Worm (Caenorhabditis elegans) whole organism, late embryonic: ENCODE data around the gene cee-1.

Experiments
- C08G9.2 ChIP-seq: sonication (generic microtip); optimal IDR thresholded peaks from 2 replicates; lab custom pipeline; 2016; ENCODE audit warnings: mild to moderate bottlenecking, missing genetic modification characterization, moderate library complexity, missing compliant biosample characterization
- F13H6.1 ChIP-seq: sonication (generic microtip); optimal IDR thresholded peaks from 2 replicates; lab custom pipeline; 2016; ENCODE audit warnings: missing genetic modification characterization, missing compliant biosample characterization
- K02D7.2 ChIP-seq: sonication (generic microtip); optimal IDR thresholded peaks from 2 replicates; lab custom pipeline; 2017; ENCODE audit warnings: mild to moderate bottlenecking, missing genetic modification characterization, missing compliant biosample characterization
- T23F11.4 ChIP-seq: fragments of 200-800 bp; sonication (Bioruptor generic); optimal IDR thresholded peaks from 2 replicates; lab custom pipeline; 2018; ENCODE audit warnings: mild to moderate bottlenecking, missing genetic modification characterization, missing compliant biosample characterization
- Y22D7AL.16 ChIP-seq: sonication (generic microtip); optimal IDR thresholded peaks from 2 replicates; lab custom pipeline; 2016; ENCODE audit warnings: missing genetic modification characterization, missing compliant biosample characterization
- ahr-1 ChIP-seq: sonication (generic microtip); optimal IDR thresholded peaks from 2 replicates; lab custom pipeline; 2016; ENCODE audit warnings: missing genetic modification characterization, missing compliant biosample characterization
- ceh-14 ChIP-seq: sonication (generic microtip); optimal IDR thresholded peaks from 2 replicates; lab custom pipeline; 2016; ENCODE audit warnings: missing genotype, missing genetic modification characterization, missing compliant biosample characterization
- ceh-18 ChIP-seq: sonication (generic microtip); optimal IDR thresholded peaks from 2 replicates; lab custom pipeline; 2016; ENCODE audit warnings: missing genetic modification characterization, missing compliant biosample characterization
- ceh-2 ChIP-seq: sonication (generic microtip); optimal IDR thresholded peaks from 2 replicates; lab custom pipeline; 2016; ENCODE audit warnings: missing genotype, missing genetic modification characterization, missing compliant biosample characterization
- ceh-30 ChIP-seq: fragments of 150-350 bp; optimal IDR thresholded peaks from 2 replicates; lab custom pipeline; 2014; ENCODE audit warnings: missing biosample characterization, missing genetic modification characterization
- ceh-31 ChIP-seq: sonication (generic microtip); optimal IDR thresholded peaks from 2 replicates; lab custom pipeline; 2016; ENCODE audit warnings: missing genetic modification characterization, missing compliant biosample characterization
- ceh-34 ChIP-seq: sonication (generic microtip); optimal IDR thresholded peaks from 2 replicates; lab custom pipeline; 2016; ENCODE audit warnings: mild to moderate bottlenecking, missing genetic modification characterization, missing compliant biosample characterization
- ceh-9 ChIP-seq: sonication (generic microtip); optimal IDR thresholded peaks from 2 replicates; lab custom pipeline; 2016; ENCODE audit warnings: mild to moderate bottlenecking, missing genetic modification characterization, inconsistent platforms, missing compliant biosample characterization
- che-1 ChIP-seq: sonication (generic microtip); optimal IDR thresholded peaks from 2 replicates; lab custom pipeline; 2016; ENCODE audit warnings: mild to moderate bottlenecking, missing genetic modification characterization, missing compliant biosample characterization
- elt-2 ChIP-seq: sonication (generic microtip); optimal IDR thresholded peaks from 2 replicates; lab custom pipeline; 2016; ENCODE audit warnings: missing genetic modification reagents, missing genetic modification characterization, missing compliant biosample characterization
- ets-4 ChIP-seq: sonication (generic microtip); optimal IDR thresholded peaks from 2 replicates; lab custom pipeline; 2016; ENCODE audit warnings: missing genetic modification characterization, missing compliant biosample characterization
- eyg-1 ChIP-seq: sonication (generic microtip); optimal IDR thresholded peaks from 2 replicates; lab custom pipeline; 2016; ENCODE audit warnings: missing genotype, missing genetic modification characterization, missing compliant biosample characterization
- fax-1 ChIP-seq: sonication (generic microtip); optimal IDR thresholded peaks from 2 replicates; lab custom pipeline; 2016; ENCODE audit warnings: missing genotype, missing genetic modification characterization, missing compliant biosample characterization
- fkh-10 ChIP-seq: fragments of 150-350 bp; optimal IDR thresholded peaks from 2 replicates; lab custom pipeline; 2014; ENCODE audit warnings: missing biosample characterization, missing genetic modification reagents, missing genetic modification characterization
- fkh-6 ChIP-seq: sonication (generic microtip); optimal IDR thresholded peaks from 2 replicates; lab custom pipeline; 2016; ENCODE audit warnings: missing genetic modification characterization, missing compliant biosample characterization
- gmeb-2 ChIP-seq: sonication (generic microtip); optimal IDR thresholded peaks from 2 replicates; lab custom pipeline; 2016; ENCODE audit warnings: missing genetic modification characterization, inconsistent platforms, missing compliant biosample characterization
- hlh-15 ChIP-seq: sonication (generic microtip); optimal IDR thresholded peaks from 2 replicates; lab custom pipeline; 2016; ENCODE audit warnings: missing genetic modification characterization, missing compliant biosample characterization
- hlh-8 ChIP-seq: sonication (generic microtip); optimal IDR thresholded peaks from 2 replicates; lab custom pipeline; 2016; ENCODE audit warnings: missing genotype, missing genetic modification characterization, missing compliant biosample characterization
- lim-6 ChIP-seq: sonication (generic microtip); optimal IDR thresholded peaks from 2 replicates; lab custom pipeline; 2016; ENCODE audit warnings: missing genetic modification characterization, missing compliant biosample characterization
- mec-3 ChIP-seq: sonication (generic microtip); optimal IDR thresholded peaks from 2 replicates; lab custom pipeline; 2016; ENCODE audit warnings: borderline replicate concordance, missing genetic modification characterization, missing compliant biosample characterization
- nhr-232 ChIP-seq: sonication (generic microtip); optimal IDR thresholded peaks from 2 replicates; lab custom pipeline; 2016; ENCODE audit warnings: missing genetic modification characterization, missing compliant biosample characterization
- odd-2 ChIP-seq: sonication (generic microtip); optimal IDR thresholded peaks from 2 replicates; lab custom pipeline; 2017; ENCODE audit warnings: antibody characterized with exemption, mild to moderate bottlenecking, missing genetic modification characterization, missing compliant biosample characterization
- pax-1 ChIP-seq: fragments of 150-350 bp; optimal IDR thresholded peaks from 2 replicates; lab custom pipeline; 2014; ENCODE audit warnings: missing biosample characterization, missing genetic modification characterization
- pha-2 ChIP-seq: sonication (generic microtip); optimal IDR thresholded peaks from 2 replicates; lab custom pipeline; 2017; ENCODE audit warnings: mild to moderate bottlenecking, missing genetic modification characterization, missing compliant biosample characterization
- pros-1 ChIP-seq: fragments of 150-350 bp; optimal IDR thresholded peaks from 2 replicates; lab custom pipeline; 2014; ENCODE audit warnings: missing biosample characterization, missing genetic modification reagents, missing genetic modification characterization
- ref-2 ChIP-seq: sonication (generic microtip); optimal IDR thresholded peaks from 2 replicates; lab custom pipeline; 2016; ENCODE audit warnings: missing genetic modification characterization, missing compliant biosample characterization
- rnt-1 ChIP-seq: sonication (generic microtip); optimal IDR thresholded peaks from 2 replicates; lab custom pipeline; 2016; ENCODE audit warnings: missing genetic modification characterization, missing compliant biosample characterization
- sdc-2 ChIP-seq: sonication (generic microtip); optimal IDR thresholded peaks from 2 replicates; lab custom pipeline; 2016; ENCODE audit warnings: missing genotype, missing genetic modification characterization, missing compliant biosample characterization
- sox-2 ChIP-seq: fragments of 200-800 bp; sonication (Bioruptor generic); IDR thresholded peaks from 2 replicates; pipeline ENCODE4 v1.3.6; 2022; ENCODE audit warnings: missing genetic modification reagents, missing genetic modification characterization, missing compliant biosample characterization
- tbx-2 ChIP-seq: sonication (generic microtip); optimal IDR thresholded peaks from 2 replicates; lab custom pipeline; 2016; ENCODE audit warnings: missing genetic modification characterization, missing compliant biosample characterization
- tbx-7 ChIP-seq: sonication (generic microtip); optimal IDR thresholded peaks from 2 replicates; lab custom pipeline; 2016; ENCODE audit warnings: missing genotype, missing genetic modification characterization, missing compliant biosample characterization
- ttx-3 ChIP-seq: sonication (generic microtip); optimal IDR thresholded peaks from 2 replicates; lab custom pipeline; 2016; ENCODE audit warnings: missing genetic modification reagents, missing genetic modification characterization, missing compliant biosample characterization
- unc-42 ChIP-seq: sonication (generic microtip); optimal IDR thresholded peaks from 2 replicates; lab custom pipeline; 2016; ENCODE audit warnings: missing genotype, missing genetic modification characterization, missing compliant biosample characterization
- unc-86 ChIP-seq: sonication (generic microtip); optimal IDR thresholded peaks from 2 replicates; lab custom pipeline; 2016; ENCODE audit warnings: missing genetic modification characterization, missing compliant biosample characterization
- zip-5 ChIP-seq: sonication (generic microtip); optimal IDR thresholded peaks from 2 replicates; lab custom pipeline; 2016; ENCODE audit warnings: missing genetic modification characterization, missing compliant biosample characterization
- ztf-16 ChIP-seq: sonication (generic microtip); optimal IDR thresholded peaks from 2 replicates; lab custom pipeline; 2017; ENCODE audit warnings: missing genetic modification characterization, missing compliant biosample characterization

The cee-1 gene

ce11 chrIII:4900260-4900659, 12.2 kb upstream of the cee-1 start, which contains the start of gene tag-340:
Gene tag-340, plus strand, starts transcription at chrIII:4900508.
- TF ChIP-seq ahr-1 (tag; lab: Kevin White, UChicago) (no peak), pha-2 (no peak), T23F11.4 (no peak), Y22D7AL.16 (tag; lab: Kevin White, UChicago) (no peak), fkh-10 (GFP tag; lab: Kevin White, UChicago) (no peak), ceh-9 (tag; lab: Kevin White, UChicago) (no peak), gmeb-2 (tag; lab: Kevin White, UChicago) (no peak), ceh-30 (tag; lab: Kevin White, UChicago) (no peak), rnt-1 (no peak), hlh-8 (no peak), pax-1 (tag; lab: Kevin White, UChicago) (no peak)

ce11 chrIII:4903784-4904183, 8.7 kb upstream of the cee-1 start, which contains the start of gene kbp-2:
Gene kbp-2, minus strand, starts transcription at chrIII:4903884.
- TF ChIP-seq K02D7.2 (tag; lab: Kevin White, UChicago) = no peak
- TF ChIP-seq Y22D7AL.16 (tag; lab: Kevin White, UChicago) = no peak

ce11 chrIII:4905405-4905804, 7.1 kb upstream of the cee-1 start, which contains the start of gene F26F4.8:
Gene F26F4.8, minus strand, starts transcription at chrIII:4905473.
- TF ChIP-seq nhr-232 (tag; lab: Kevin White, UChicago) = no peak
- TF ChIP-seq ttx-3 (tag; lab: Kevin White, UChicago) = no peak
- TF ChIP-seq odd-2 (tag; lab: Kevin White, UChicago) = no peak
- TF ChIP-seq sdc-2 = peak; percentile 54
- TF ChIP-seq ahr-1 (tag; lab: Kevin White, UChicago) = peak; percentile 24
- TF ChIP-seq rnt-1 = peak; percentile 46
- no peak for TF ChIP-seq T23F11.4
- TF ChIP-seq fax-1 (tag; lab: Kevin White, UChicago) = peak; percentile 51
- peak; percentile 37 for TF ChIP-seq F13H6.1 (tag; lab: Kevin White, UChicago)
- TF ChIP-seq zip-5 = peak; percentile 75
- TF ChIP-seq che-1 = no peak
- peak; percentile 7 for TF ChIP-seq eyg-1 (tag; lab: Kevin White, UChicago)
- TF ChIP-seq ceh-34 (tag; lab: Kevin White, UChicago) = peak; percentile 15
- TF ChIP-seq tbx-2 (tag; lab: Kevin White, UChicago) = peak; percentile 85
- peak; percentile 89 for TF ChIP-seq hlh-8
- TF ChIP-seq ceh-14 = peak; percentile 14
- TF ChIP-seq ceh-31 (tag; lab: Kevin White, UChicago) = peak; percentile 92
- TF ChIP-seq elt-2 = peak; percentile 62
- peak; percentile 88 for TF ChIP-seq ets-4
- peak; percentile 85 for TF ChIP-seq tbx-7 (tag; lab: Kevin White, UChicago)
- TF ChIP-seq ceh-2 = peak; percentile 93
- no peak for TF ChIP-seq pros-1
- peak; percentile 79 for TF ChIP-seq mec-3
- TF ChIP-seq ref-2 (tag; lab: Kevin White, UChicago) = peak; percentile 51
- TF ChIP-seq fkh-6 (tag; lab: Kevin White, UChicago) = peak; percentile 40
- no peak for TF ChIP-seq hlh-15 (tag; lab: Kevin White, UChicago)
- peak; percentile 20 for TF ChIP-seq unc-42
- peak; percentile 90 for TF ChIP-seq C08G9.2 (tag; lab: Kevin White, UChicago)
- no peak for TF ChIP-seq sox-2 (GFP tag; lab: Robert Waterston, UW)
- TF ChIP-seq ztf-16 = peak; percentile 1
- peak; percentile 43 for TF ChIP-seq lim-6 (tag; lab: Kevin White, UChicago)
- TF ChIP-seq ceh-18 (tag; lab: Kevin White, UChicago) = peak; percentile 6
- peak; percentile 10 for TF ChIP-seq unc-86 (tag; lab: Kevin White, UChicago)
